Worm (Caenorhabditis elegans): ENCODE results near the gene txt-5.

Gene txt-5

DNA sequence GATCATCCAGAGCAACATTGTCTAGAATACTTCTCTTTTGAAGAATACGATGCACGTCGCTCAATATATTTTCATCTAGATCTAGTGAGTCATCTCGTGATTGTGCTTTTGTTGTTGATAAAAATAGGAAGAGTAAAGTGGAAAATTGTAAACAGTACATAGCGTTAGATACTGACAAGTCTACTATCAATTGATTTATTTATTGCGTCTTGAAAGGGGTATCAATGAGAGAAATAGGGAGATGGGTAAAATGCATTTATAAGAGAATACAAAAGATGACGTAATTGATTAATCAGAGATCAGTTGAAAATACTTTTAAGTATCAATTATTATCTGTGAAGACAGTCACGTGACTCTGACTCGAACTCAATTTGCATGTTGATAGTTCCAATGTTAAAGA lies at the start of gene txt-5:
txt-5 (minus strand) TSS at position 224 of the 400 bp plus-strand sequence.
- TF ChIP-seq W03F9.2 (tag; optimal IDR thresholded peaks at IDR 0.05): no peak
- TF ChIP-seq him-1 (tag; optimal IDR thresholded peaks at IDR 0.05): no peak
- no peak for TF ChIP-seq dao-5 (tag; optimal IDR thresholded peaks at IDR 0.05)

DNA sequence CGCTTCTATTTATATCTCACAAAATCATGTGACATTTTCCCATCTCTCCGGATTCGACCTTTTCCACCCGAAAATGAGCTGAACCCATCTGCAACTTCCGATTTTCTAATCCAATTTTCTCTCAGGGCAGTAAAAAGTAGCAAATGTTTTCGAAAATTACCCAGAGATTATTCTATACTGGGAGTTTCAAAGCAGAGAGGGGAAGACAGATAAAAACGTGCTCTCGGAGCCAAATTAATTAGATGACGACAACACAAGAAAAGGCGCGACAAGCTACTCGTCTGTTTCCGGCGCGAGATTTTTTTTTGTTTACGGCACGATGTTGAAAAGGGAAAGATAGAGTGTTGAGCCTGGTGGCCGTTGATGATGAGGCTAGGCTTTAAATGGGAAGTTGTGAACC lies 47.5 kb upstream of the txt-5 start:
- TF ChIP-seq him-1 (tag; optimal IDR thresholded peaks at IDR 0.05): no peak
- no peak for TF ChIP-seq W03F9.2 (tag; optimal IDR thresholded peaks at IDR 0.05)
- no peak for TF ChIP-seq dao-5 (tag; optimal IDR thresholded peaks at IDR 0.05)

DNA sequence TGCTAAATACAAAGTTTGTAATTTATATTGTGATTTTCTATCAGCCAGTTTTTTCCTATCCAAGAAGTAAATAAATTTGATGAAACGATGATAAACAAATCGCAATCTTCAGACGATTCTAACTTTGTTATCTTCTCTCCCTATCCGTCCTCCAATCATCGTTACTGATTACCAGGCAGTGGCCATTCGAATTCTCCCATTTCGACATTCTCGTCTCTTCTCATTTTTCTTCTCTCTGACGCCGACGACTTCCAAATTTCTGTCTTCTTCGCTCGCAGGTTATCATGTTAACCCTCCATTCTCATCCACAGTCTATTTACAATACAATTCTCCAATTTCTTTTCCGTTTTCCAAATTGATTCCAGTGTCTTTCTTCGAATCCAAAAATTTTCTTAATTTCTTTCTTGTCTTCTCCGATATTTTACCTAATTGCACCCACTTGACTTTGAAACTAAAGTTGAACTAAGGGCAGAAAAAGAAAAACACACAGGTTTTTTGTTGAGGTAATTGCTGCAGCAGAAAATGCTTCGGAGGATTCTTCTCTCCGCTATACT lies 41.6 kb upstream of the txt-5 start, which contains the start of gene F40A3.2:
F40A3.2 (plus strand) TSS at position 504 of the 554 bp plus-strand sequence.
- no peak for TF ChIP-seq W03F9.2 (tag; optimal IDR thresholded peaks at IDR 0.05)
- TF ChIP-seq him-1 (tag; optimal IDR thresholded peaks at IDR 0.05): no peak
- TF ChIP-seq dao-5 (tag; optimal IDR thresholded peaks at IDR 0.05): no peak

DNA sequence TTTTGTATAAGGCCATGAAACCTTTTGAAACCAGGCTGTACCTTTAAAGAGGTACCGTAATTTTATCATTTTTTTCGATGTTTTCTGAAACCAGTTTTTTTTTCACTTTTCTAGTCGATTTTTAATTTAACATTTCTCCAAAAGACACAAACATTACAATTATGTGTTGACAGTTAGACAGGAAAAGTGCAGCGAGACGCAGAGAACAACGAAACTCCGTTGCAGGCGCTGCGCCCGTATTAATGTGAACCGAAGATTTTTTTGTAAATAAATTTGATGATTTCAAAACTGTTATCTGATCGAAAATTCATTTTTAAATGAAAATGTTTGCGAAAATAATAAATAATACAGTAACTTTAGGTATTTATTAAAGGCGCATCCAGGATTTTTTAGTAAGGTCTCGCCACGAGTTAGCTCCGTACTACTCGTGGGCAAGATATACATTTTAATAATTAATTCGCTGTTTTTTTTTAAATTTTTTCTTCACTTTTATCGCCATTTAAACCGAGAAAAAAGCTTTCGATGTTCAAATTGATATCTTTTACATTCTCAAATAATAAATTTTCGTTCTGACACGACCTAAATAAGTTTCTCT lies 40.0 kb upstream of the txt-5 start, which contains the start of gene F40A3.3:
F40A3.3 (plus strand) TSS at position 564 of the 595 bp plus-strand sequence.
- TF ChIP-seq dao-5 (tag; optimal IDR thresholded peaks at IDR 0.05): no peak
- TF ChIP-seq W03F9.2 (tag; optimal IDR thresholded peaks at IDR 0.05): peak; percentile 38

DNA sequence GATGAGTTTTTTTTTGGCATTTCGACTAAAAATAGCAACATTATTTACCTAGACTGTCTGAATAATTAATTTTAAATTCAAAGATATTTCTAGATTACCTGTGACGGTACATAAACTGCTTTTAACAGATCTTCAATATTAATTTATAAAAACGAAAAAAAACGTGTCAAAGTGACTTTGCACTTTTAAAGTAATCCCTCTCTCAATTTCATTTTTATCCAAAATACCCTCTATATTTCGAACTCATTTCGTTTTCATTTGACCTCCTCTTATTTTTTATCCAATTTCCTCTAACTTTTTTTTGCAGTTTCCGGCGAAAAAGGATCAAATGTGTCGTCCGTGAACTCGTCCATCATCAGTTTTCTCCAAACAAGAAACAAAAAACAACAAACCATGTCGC lies 38.5 kb upstream of the txt-5 start, which contains the start of gene F40A3.4:
F40A3.4 (plus strand) TSS at position 301 of the 400 bp plus-strand sequence.
- TF ChIP-seq W03F9.2 (tag; optimal IDR thresholded peaks at IDR 0.05) (no peak), dao-5 (tag; optimal IDR thresholded peaks at IDR 0.05) (no peak), him-1 (tag; optimal IDR thresholded peaks at IDR 0.05) (no peak)

DNA sequence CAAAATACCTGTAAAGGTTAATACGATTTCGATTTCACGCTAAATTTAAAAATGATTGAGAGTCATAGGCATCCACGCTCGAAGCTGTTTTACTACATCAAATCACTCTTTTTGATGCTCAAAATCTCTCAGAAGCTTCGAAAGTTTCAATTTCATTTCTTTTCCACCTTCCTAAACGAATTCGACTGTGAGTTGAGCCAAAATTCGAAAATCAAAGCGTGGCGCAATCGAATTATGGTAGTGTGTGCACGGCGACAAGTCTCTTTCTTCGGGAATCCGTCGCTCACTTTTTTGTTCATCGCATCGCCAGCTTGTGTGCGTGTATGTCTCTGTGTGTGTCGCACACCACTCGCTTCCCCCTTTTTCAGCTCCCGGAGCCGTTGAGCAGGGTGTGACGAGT lies 36.0 kb upstream of the txt-5 start:
- TF ChIP-seq him-1 (tag; optimal IDR thresholded peaks at IDR 0.05) (no peak), W03F9.2 (tag; optimal IDR thresholded peaks at IDR 0.05) (no peak), dao-5 (tag; optimal IDR thresholded peaks at IDR 0.05) (no peak)

DNA sequence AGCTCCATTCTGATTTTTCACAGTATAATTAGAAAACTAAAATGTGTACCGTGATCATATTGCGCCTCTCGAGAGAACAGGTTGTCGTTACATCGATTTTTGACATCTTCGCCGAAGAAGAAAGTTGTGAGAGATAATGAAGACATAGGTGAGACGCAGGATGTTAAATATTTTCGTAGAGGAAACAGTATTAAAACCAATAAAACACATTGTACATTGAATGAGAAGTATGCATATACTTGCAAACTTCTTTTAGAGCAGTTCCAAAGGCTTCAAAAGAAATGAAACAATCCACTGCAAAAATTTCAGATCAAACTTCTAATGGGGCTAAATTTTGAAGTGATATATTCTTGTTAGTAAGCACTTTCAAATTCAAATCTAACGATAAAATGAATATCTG lies 33.8 kb upstream of the txt-5 start, which contains the start of gene nipi-4:
nipi-4 (minus strand) TSS at position 101 of the 400 bp plus-strand sequence.
- no peak for TF ChIP-seq him-1 (tag; optimal IDR thresholded peaks at IDR 0.05)
- TF ChIP-seq dao-5 (tag; optimal IDR thresholded peaks at IDR 0.05): no peak
- no peak for TF ChIP-seq W03F9.2 (tag; optimal IDR thresholded peaks at IDR 0.05)

DNA sequence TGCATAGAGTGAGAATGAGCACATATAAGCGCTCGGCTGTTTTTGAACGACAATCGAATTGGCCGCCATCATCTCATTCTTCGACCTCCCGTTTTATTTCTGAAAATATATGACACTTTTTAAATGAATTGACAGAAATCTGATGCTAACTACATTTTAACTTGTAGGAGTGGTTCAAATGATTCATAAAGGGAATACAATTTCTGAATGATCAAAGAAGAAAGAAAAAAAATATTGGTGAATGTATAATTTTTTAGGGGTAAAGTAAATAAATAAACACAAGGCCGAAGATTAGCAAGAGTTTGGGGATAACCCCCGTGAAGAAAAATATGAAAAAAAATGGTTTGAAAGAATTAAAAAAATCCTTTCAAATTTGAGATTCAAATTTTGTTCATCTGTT lies 27.7 kb upstream of the txt-5 start, which contains the start of gene C37C3.11:
C37C3.11 (minus strand) TSS at position 101 of the 400 bp plus-strand sequence.
- TF ChIP-seq him-1 (tag; optimal IDR thresholded peaks at IDR 0.05) (no peak), W03F9.2 (tag; optimal IDR thresholded peaks at IDR 0.05) (no peak), dao-5 (tag; optimal IDR thresholded peaks at IDR 0.05) (no peak)

DNA sequence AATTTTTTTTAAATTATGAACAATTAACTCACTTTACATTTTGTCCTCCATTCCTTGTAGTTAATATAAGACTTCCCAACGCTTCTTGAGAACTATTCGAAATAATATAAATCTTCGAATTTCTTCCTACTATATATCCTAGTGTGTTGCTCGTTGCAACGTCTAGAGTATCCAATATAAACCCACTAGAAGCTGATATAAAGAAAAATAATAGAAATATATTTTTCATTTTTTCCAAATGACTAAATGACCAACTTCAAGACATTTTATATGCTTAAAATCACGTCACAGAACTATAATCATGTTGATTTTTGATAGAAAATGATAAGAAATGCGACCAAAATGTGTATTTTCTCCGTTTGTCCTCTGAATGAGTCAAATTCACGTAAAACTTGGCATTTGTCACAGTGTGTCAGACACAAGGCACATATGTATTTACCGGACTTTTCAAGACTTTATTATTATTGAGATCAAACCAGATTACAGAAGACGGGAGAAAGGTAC lies 26.1 kb upstream of the txt-5 start, which contains the start of gene C37C3.10:
C37C3.10 (minus strand) TSS at position 51 of the 504 bp plus-strand sequence.
- TF ChIP-seq him-1 (tag; optimal IDR thresholded peaks at IDR 0.05) (no peak), dao-5 (tag; optimal IDR thresholded peaks at IDR 0.05) (no peak), W03F9.2 (tag; optimal IDR thresholded peaks at IDR 0.05) (no peak)

DNA sequence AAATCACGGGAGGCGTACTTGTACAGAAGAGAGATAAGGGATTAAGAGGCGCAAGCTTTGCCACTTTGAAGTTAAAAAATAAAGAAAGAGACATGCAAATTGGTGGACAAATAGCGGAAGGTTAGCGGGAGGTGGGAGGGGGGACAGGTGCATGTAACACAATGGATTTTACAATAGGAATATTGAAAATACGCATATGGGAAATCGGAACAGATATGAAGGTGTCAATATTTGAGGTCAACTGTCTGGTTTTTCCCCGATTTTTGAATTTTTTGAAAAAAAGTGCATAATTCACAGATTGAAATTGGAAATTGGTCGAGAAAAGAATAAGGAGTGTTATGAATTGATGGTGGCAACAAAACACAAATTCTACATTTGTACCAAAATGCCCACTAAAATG lies 24.9 kb upstream of the txt-5 start, which contains the start of gene C37C3.17:
C37C3.17 (minus strand) TSS at position 101 of the 400 bp plus-strand sequence.
- no peak for TF ChIP-seq him-1 (tag; optimal IDR thresholded peaks at IDR 0.05)
- no peak for TF ChIP-seq W03F9.2 (tag; optimal IDR thresholded peaks at IDR 0.05)
- no peak for TF ChIP-seq dao-5 (tag; optimal IDR thresholded peaks at IDR 0.05)

DNA sequence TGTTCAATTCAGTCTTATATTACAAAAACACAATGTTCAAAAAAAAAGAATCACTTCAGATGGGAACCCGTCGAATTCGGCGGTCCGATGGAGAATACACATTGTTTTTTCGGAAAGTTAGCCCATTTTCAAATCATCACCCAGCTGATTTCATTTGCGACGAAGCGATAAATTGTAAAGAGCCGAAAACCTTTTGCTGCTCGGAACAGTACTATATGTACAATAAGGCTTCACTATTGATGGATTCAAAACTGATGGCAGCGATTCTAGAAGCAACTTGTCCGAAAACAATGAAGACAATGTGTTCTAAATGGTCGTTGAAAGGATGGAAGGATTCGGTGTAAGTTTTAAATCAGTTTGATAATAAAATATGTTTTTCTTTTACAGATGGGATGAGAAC lies 21.0 kb upstream of the txt-5 start, which contains the start of gene C37C3.1:
C37C3.1 (plus strand) TSS at position 33 of the 400 bp plus-strand sequence.
- no peak for TF ChIP-seq dao-5 (tag; optimal IDR thresholded peaks at IDR 0.05)
- no peak for TF ChIP-seq W03F9.2 (tag; optimal IDR thresholded peaks at IDR 0.05)
- TF ChIP-seq him-1 (tag; optimal IDR thresholded peaks at IDR 0.05): no peak

DNA sequence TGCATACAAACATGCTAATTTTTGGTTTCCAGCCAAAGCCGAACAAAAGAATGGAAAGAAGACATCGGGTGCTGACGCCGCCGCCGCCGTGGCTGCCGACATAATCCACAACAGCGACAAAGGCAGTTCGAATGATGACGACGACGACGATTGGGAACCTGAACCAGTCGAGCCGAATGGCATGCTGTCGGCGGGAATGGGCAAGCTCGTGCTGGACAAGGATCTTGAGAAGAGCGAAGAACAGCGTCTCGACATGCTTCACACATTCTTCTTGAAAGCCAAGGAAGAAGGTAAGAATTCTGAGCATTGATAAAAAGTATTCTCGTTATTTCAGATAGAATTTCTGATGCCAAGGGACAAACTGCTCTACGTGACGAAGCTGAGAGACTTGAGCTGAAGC lies 19.7 kb upstream of the txt-5 start:
- no peak for TF ChIP-seq him-1 (tag; optimal IDR thresholded peaks at IDR 0.05)
- no peak for TF ChIP-seq W03F9.2 (tag; optimal IDR thresholded peaks at IDR 0.05)
- no peak for TF ChIP-seq dao-5 (tag; optimal IDR thresholded peaks at IDR 0.05)

DNA sequence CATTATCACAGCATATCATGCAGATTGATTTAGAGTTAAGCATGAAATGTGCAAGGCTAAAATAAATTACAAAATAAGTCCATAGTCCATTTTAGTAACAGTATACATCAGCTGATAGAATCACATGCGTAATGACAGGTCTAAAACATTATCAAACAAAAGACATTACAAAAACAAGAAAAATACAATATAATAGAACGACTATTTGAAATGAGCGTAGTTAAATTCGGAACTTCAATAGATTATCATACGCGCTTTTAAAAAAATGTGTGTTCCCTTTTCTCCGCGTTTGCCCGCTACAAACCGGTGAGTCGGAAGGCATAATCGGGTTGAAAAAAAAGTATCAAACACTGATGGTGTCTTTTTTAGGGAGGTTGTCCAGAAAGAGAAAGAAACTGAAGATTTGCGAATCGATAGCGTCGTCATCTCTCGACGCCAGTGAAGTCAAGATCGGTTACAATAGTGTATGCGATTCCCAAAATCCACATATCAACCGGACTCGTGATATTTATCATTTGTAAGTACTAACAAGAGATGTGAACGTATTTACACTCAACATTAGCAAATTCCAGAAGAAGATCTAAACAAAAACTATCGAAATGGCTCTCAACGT lies 18.6 kb upstream of the txt-5 start, which contains the start of gene C37C3.2:
C37C3.2 (plus strand) TSS at position 563 of the 613 bp plus-strand sequence.
- TF ChIP-seq him-1 (tag; optimal IDR thresholded peaks at IDR 0.05): no peak
- no peak for TF ChIP-seq dao-5 (tag; optimal IDR thresholded peaks at IDR 0.05)
- TF ChIP-seq W03F9.2 (tag; optimal IDR thresholded peaks at IDR 0.05): no peak

DNA sequence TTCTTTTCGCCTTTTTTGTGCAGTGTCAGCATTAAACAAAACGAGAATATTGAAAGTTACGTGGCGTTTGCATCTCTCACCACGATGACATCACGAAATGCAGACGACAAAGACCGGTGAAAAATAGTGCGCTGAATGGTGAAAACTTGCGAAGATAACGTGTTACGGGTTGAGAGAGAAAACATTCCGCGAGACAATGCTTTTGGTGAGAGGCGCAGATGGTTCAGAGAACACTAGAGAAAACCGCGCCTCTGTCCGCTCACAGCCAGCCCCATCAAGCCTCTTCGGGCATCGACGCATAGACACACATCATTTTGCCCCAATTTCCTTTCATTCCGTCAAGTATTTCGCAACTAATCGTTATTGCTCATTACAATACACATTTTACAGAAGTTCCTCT lies 17.7 kb upstream of the txt-5 start, which contains the start of the genes C37C3.9 and C37C3.18:
C37C3.9 (minus strand) TSS at position 98 of the 400 bp plus-strand sequence.
C37C3.18 (plus strand) TSS at position 391 of the 400 bp plus-strand sequence.
- peak; percentile 31 for TF ChIP-seq W03F9.2 (tag; optimal IDR thresholded peaks at IDR 0.05)
- no peak for TF ChIP-seq him-1 (tag; optimal IDR thresholded peaks at IDR 0.05)
- no peak for TF ChIP-seq dao-5 (tag; optimal IDR thresholded peaks at IDR 0.05)

Measured in whole organism, L4/young adult.